Worm (Caenorhabditis elegans): ENCODE results near the gene agr-1.

agr-1 gene

ce11 chrII:6820278-6820971 is 45.4 kb upstream of the agr-1 start:
- TF ChIP-seq spr-1 (tag; optimal IDR thresholded peaks at IDR 0.05) (no peak), unc-130 (GFP tag; optimal IDR thresholded peaks at IDR 0.05) (no peak), vab-7 (GFP tag; IDR thresholded peaks at IDR 0.05) (peak; percentile 38; the same call in 1 of the 2 replicates), lsy-2 (tag; optimal IDR thresholded peaks at IDR 0.05) (peak in 1 of 2 experiments; percentile 27), nhr-28 (tag; optimal IDR thresholded peaks at IDR 0.05) (peak; percentile 30), aha-1 (tag) (peak; percentile 65), zip-2 (tag; optimal IDR thresholded peaks at IDR 0.05) (no peak), lin-13 (GFP tag; optimal IDR thresholded peaks at IDR 0.05) (no peak), gei-8 (GFP tag; optimal IDR thresholded peaks at IDR 0.05) (no peak), unc-62 (GFP tag; optimal IDR thresholded peaks at IDR 0.05 in 1 of 2) (peak in 1 of 2 experiments; percentile 95), unc-62 (tag; optimal IDR thresholded peaks at IDR 0.05) (no peak), lin-29 (GFP tag; IDR thresholded peaks at IDR 0.05) (no peak), Y75B8A.6 (GFP tag; IDR thresholded peaks at IDR 0.05) (no peak), snpc-4 (tag; optimal IDR thresholded peaks at IDR 0.05) (no peak), dmd-6 (GFP tag; IDR thresholded peaks at IDR 0.05) (no peak), madf-9 (GFP tag; conservative IDR thresholded peaks at IDR 0.05) (no peak), mdt-29 (GFP tag; IDR thresholded peaks at IDR 0.05) (no peak), lin-39 (tag; optimal IDR thresholded peaks at IDR 0.05) (no peak), ceh-62 (tag; optimal IDR thresholded peaks at IDR 0.05) (no peak), ctbp-1 (GFP tag; IDR thresholded peaks at IDR 0.05) (0 out of 2 replicates have a peak, but pooled peaks have one; percentile 23), daf-19 (GFP tag; conservative IDR thresholded peaks at IDR 0.05) (no peak), nhr-48 (tag; optimal IDR thresholded peaks at IDR 0.05) (no peak), php-3 (GFP tag; IDR thresholded peaks at IDR 0.05) (no peak), tag-97 (GFP tag; IDR thresholded peaks at IDR 0.05) (no peak), dpl-1 (GFP tag; optimal IDR thresholded peaks at IDR 0.05) (no peak)

- no peak for TF ChIP-seq zip-2 (tag; optimal IDR thresholded peaks at IDR 0.05)
- TF ChIP-seq unc-62 (GFP tag; optimal IDR thresholded peaks at IDR 0.05 in 1 of 2) = peak in 1 of 2 experiments; percentile 97
- TF ChIP-seq unc-62 (tag; optimal IDR thresholded peaks at IDR 0.05) = no peak
- TF ChIP-seq lin-29 (GFP tag; IDR thresholded peaks at IDR 0.05) = no peak
- no peak for TF ChIP-seq aha-1 (tag)
- TF ChIP-seq F44E2.7 (GFP tag; IDR thresholded peaks at IDR 0.05) = no peak
- no peak for TF ChIP-seq daf-8 (GFP tag; IDR thresholded peaks at IDR 0.05)
- no peak for TF ChIP-seq nhr-42 (GFP tag; IDR thresholded peaks at IDR 0.05)
Observed at ce11 chrII:6816324-6816723, 41.3 kb upstream of the agr-1 start.

ce11 chrII:6812514-6812913 is 37.5 kb upstream of the agr-1 start:
- TF ChIP-seq F37D6.2 (tag; optimal IDR thresholded peaks at IDR 0.05) = no peak
- TF ChIP-seq egl-27 (tag; optimal IDR thresholded peaks at IDR 0.05) = no peak
- TF ChIP-seq Y75B8A.6 (GFP tag; IDR thresholded peaks at IDR 0.05) = no peak
- no peak for TF ChIP-seq nhr-42 (GFP tag; IDR thresholded peaks at IDR 0.05)
- no peak for TF ChIP-seq nhr-102 (tag; optimal IDR thresholded peaks at IDR 0.05)
- TF ChIP-seq lim-7 (GFP tag; IDR thresholded peaks at IDR 0.05) = no peak
- TF ChIP-seq dmd-8 (GFP tag; IDR thresholded peaks at IDR 0.05) = no peak
- TF ChIP-seq nhr-237 (tag; optimal IDR thresholded peaks at IDR 0.05) = no peak
- no peak for TF ChIP-seq ceh-44 (GFP tag; IDR thresholded peaks at IDR 0.05)
- TF ChIP-seq mdl-1 (tag; optimal IDR thresholded peaks at IDR 0.05) = peak in 1 of 2 experiments; percentile 33
- TF ChIP-seq F26F4.8 (GFP tag; conservative IDR thresholded peaks at IDR 0.05) = no peak
- no peak for TF ChIP-seq T20F7.1 (GFP tag; optimal IDR thresholded peaks at IDR 0.05)
- TF ChIP-seq nhr-6 (tag; optimal IDR thresholded peaks at IDR 0.05) = no peak
- TF ChIP-seq tra-1 (GFP tag; IDR thresholded peaks at IDR 0.05) = no peak
- no peak for TF ChIP-seq cey-2 (tag; optimal IDR thresholded peaks at IDR 0.05; ENCODE audit: borderline replicate concordance, insufficient read depth)
- no peak for TF ChIP-seq ceh-62 (tag; optimal IDR thresholded peaks at IDR 0.05)
- TF ChIP-seq rbr-2 (tag; optimal IDR thresholded peaks at IDR 0.05) = no peak
- no peak for TF ChIP-seq zfp-2 (tag; optimal IDR thresholded peaks at IDR 0.05)
- TF ChIP-seq mes-2 (tag; optimal IDR thresholded peaks at IDR 0.05; ENCODE audit: poor library complexity, severe bottlenecking) = no peak
- TF ChIP-seq hif-1 (tag; optimal IDR thresholded peaks at IDR 0.05) = no peak
- TF ChIP-seq dpl-1 (GFP tag; optimal IDR thresholded peaks at IDR 0.05) = no peak
- TF ChIP-seq zag-1 (tag; optimal IDR thresholded peaks at IDR 0.05) = no peak
- peak in 1 of 2 experiments; percentile 92 for TF ChIP-seq unc-62 (GFP tag; optimal IDR thresholded peaks at IDR 0.05 in 1 of 2)
- TF ChIP-seq unc-62 (tag; optimal IDR thresholded peaks at IDR 0.05) = no peak
- peak; percentile 55 for TF ChIP-seq aha-1 (tag)
- no peak for TF ChIP-seq jun-1 (tag; optimal IDR thresholded peaks at IDR 0.05)
- no peak for TF ChIP-seq lin-1 (GFP tag; IDR thresholded peaks at IDR 0.05)
